Fruit fly (Drosophila melanogaster): ENCODE measurements around the gene CG7988.

dm6 chr3R:18208479-18208878 lies 11.8 kb upstream of the CG7988 start, which contains the start of gene CG44158:
- TF ChIP-seq kay (GFP tag; ENCODE audit: borderline replicate concordance), result no peak
- no peak for TF ChIP-seq tj (GFP tag; optimal IDR thresholded peaks at IDR 0.05)
- no peak for TF ChIP-seq CG11617 (GFP tag; optimal IDR thresholded peaks at IDR 0.05)
- TF ChIP-seq CG12768 (GFP tag; optimal IDR thresholded peaks at IDR 0.05), result no peak
- TF ChIP-seq Clk (GFP tag; optimal IDR thresholded peaks at IDR 0.05), result no peak
- TF ChIP-seq Mnt (GFP tag; optimal IDR thresholded peaks at IDR 0.05), result no peak
- no peak for TF ChIP-seq ovo (GFP tag; optimal IDR thresholded peaks at IDR 0.05)
- no peak for TF ChIP-seq CG5204 (GFP tag; optimal IDR thresholded peaks at IDR 0.05)
- no peak for TF ChIP-seq Hr96 (GFP tag; optimal IDR thresholded peaks at IDR 0.05)
- TF ChIP-seq bab1 (GFP tag; optimal IDR thresholded peaks at IDR 0.05), result no peak
- TF ChIP-seq Crg-1 (GFP tag; optimal IDR thresholded peaks at IDR 0.05), result no peak
- no peak for TF ChIP-seq CG14711 (tag; optimal IDR thresholded peaks at IDR 0.05)
- no peak for TF ChIP-seq pad (GFP tag; optimal IDR thresholded peaks at IDR 0.05)
